Fruit fly (Drosophila melanogaster) whole organism, embryonic: ENCODE results near the gene ph-d.

Experiments used
- Bgb ChIP-seq: fragments of 200-800 bp; sonication (Bioruptor generic); IDR thresholded peaks from 2 replicates; pipeline ENCODE4 v1.3.6; 2022; ENCODE audit warnings: missing biosample characterization, missing genetic modification characterization; ENCODE audit not compliant: partially characterized antibody
- CG10979 ChIP-seq: fragments of 200-800 bp; sonication (Bioruptor generic); optimal IDR thresholded peaks from 2 replicates; lab custom pipeline; 2018; ENCODE audit warnings: missing biosample characterization, mild to moderate bottlenecking, missing genetic modification characterization, moderate library complexity
- CG11093 ChIP-seq: fragments of 200-800 bp; sonication (Bioruptor generic); IDR thresholded peaks from 3 replicates; pipeline ENCODE4 v1.3.6; 2022; ENCODE audit warnings: missing biosample characterization, missing genetic modification characterization
- CG13424 ChIP-seq: fragments of 200-800 bp; sonication (Bioruptor generic); optimal IDR thresholded peaks from 2 replicates; lab custom pipeline; 2019; ENCODE audit warnings: missing biosample characterization, mild to moderate bottlenecking, missing genetic modification characterization, moderate library complexity
- CG13775 ChIP-seq: fragments of 200-800 bp; sonication (Bioruptor generic); optimal IDR thresholded peaks from 3 replicates; lab custom pipeline; 2017; ENCODE audit warnings: missing biosample characterization, mild to moderate bottlenecking, missing genetic modification characterization
- CG14710 ChIP-seq: fragments of 200-800 bp; sonication (Bioruptor generic); optimal IDR thresholded peaks from 3 replicates; lab custom pipeline; 2019; ENCODE audit warnings: missing biosample characterization, mild to moderate bottlenecking, missing genetic modification characterization, moderate library complexity
- CG15696 ChIP-seq: fragments of 200-800 bp; sonication (Bioruptor generic); optimal IDR thresholded peaks from 2 replicates; lab custom pipeline; 2019; ENCODE audit warnings: missing biosample characterization, mild to moderate bottlenecking, missing genetic modification characterization, moderate library complexity
- CG1602 ChIP-seq: fragments of 200-800 bp; sonication (Bioruptor generic); optimal IDR thresholded peaks from 3 replicates; lab custom pipeline; 2016; ENCODE audit warnings: missing biosample characterization, missing genetic modification characterization
- CG1603 ChIP-seq: fragments of 200-800 bp; sonication (Bioruptor generic); optimal IDR thresholded peaks from 2 replicates; lab custom pipeline; 2019; ENCODE audit warnings: missing biosample characterization, mild to moderate bottlenecking, missing genetic modification characterization, moderate library complexity
- CG17361 ChIP-seq: fragments of 200-800 bp; sonication (Bioruptor generic); IDR thresholded peaks from 3 replicates; pipeline ENCODE4 v1.3.6; 2022; ENCODE audit warnings: missing biosample characterization, missing genetic modification characterization
- CG17802 ChIP-seq: fragments of 200-800 bp; sonication (Bioruptor generic); optimal IDR thresholded peaks from 2 replicates; lab custom pipeline; 2018; ENCODE audit warnings: missing biosample characterization, mild to moderate bottlenecking, missing genetic modification characterization, moderate library complexity
- CG18262 ChIP-seq: fragments of 200-800 bp; optimal IDR thresholded peaks from 3 replicates; lab custom pipeline; 2019; ENCODE audit warnings: missing biosample characterization, mild to moderate bottlenecking, missing genetic modification characterization, moderate library complexity
- CG32772 ChIP-seq: fragments of 200-800 bp; sonication (Bioruptor generic); IDR thresholded peaks from 2 replicates; pipeline ENCODE4 v1.3.6; 2022; ENCODE audit warnings: missing biosample characterization, missing genetic modification characterization
- CG3407 ChIP-seq: fragments of 200-800 bp; sonication (Bioruptor generic); optimal IDR thresholded peaks from 2 replicates; lab custom pipeline; 2018; ENCODE audit warnings: missing biosample characterization, mild to moderate bottlenecking, missing genetic modification characterization
- CG34376 ChIP-seq: fragments of 200-800 bp; sonication (Bioruptor generic); optimal IDR thresholded peaks from 2 replicates; lab custom pipeline; 2018; ENCODE audit warnings: missing biosample characterization, mild to moderate bottlenecking, missing genetic modification characterization
- CG4404 ChIP-seq: fragments of 200-800 bp; sonication (Bioruptor generic); IDR thresholded peaks from 2 replicates; pipeline ENCODE4 v1.3.6; 2022; ENCODE audit warnings: missing biosample characterization, missing genetic modification characterization
- CG6175 ChIP-seq: fragments of 200-800 bp; sonication (Bioruptor generic); IDR thresholded peaks from 3 replicates; pipeline ENCODE4 v1.3.6; 2022; ENCODE audit warnings: missing biosample characterization, missing genetic modification characterization
- CG7271 ChIP-seq: fragments of 200-800 bp; sonication (Bioruptor generic); optimal IDR thresholded peaks from 2 replicates; lab custom pipeline; 2018; ENCODE audit warnings: missing biosample characterization, mild to moderate bottlenecking, missing genetic modification characterization, moderate library complexity
- CG8924 ChIP-seq: fragments of 200-800 bp; optimal IDR thresholded peaks from 3 replicates; lab custom pipeline; 2019; ENCODE audit warnings: missing biosample characterization, mild to moderate bottlenecking, missing genetic modification characterization, moderate library complexity
- CG9215 ChIP-seq: fragments of 200-800 bp; sonication (Bioruptor generic); IDR thresholded peaks from 2 replicates; pipeline ENCODE4 v1.3.6; 2022; ENCODE audit warnings: missing biosample characterization, missing genetic modification characterization
- CG9437 ChIP-seq: fragments of 200-800 bp; sonication (Bioruptor generic); optimal IDR thresholded peaks from 2 replicates; lab custom pipeline; 2018; ENCODE audit warnings: missing biosample characterization, mild to moderate bottlenecking, missing genetic modification characterization
- CG9932 ChIP-seq: fragments of 200-800 bp; sonication (Bioruptor generic); IDR thresholded peaks from 2 replicates; pipeline ENCODE4 v1.3.6; 2022; ENCODE audit warnings: missing biosample characterization, missing genetic modification characterization
- CrebB ChIP-seq: fragments of 200-800 bp; sonication (Bioruptor generic); optimal IDR thresholded peaks from 3 replicates; lab custom pipeline; 2018; ENCODE audit warnings: missing biosample characterization, mild to moderate bottlenecking, missing genetic modification characterization
- Dad ChIP-seq: fragments of 200-800 bp; sonication (Bioruptor generic); optimal IDR thresholded peaks from 3 replicates; lab custom pipeline; 2016; ENCODE audit warnings: missing biosample characterization, missing genetic modification characterization
- E2f2 ChIP-seq: fragments of 200-800 bp; sonication (Bioruptor generic); IDR thresholded peaks from 2 replicates; pipeline ENCODE4 v1.3.6; 2022; ENCODE audit warnings: missing biosample characterization, missing genetic modification characterization
- Eip74EF ChIP-seq, 2 experiments: fragments of 200-800 bp in 1 of 2; fragments of >200 bp in 1 of 2; sonication (Bioruptor generic) in 1 of 2; optimal IDR thresholded peaks; 2 replicates each; lab custom pipeline; 2017 to 2019; ENCODE audit warnings: missing biosample characterization in 2 of 2, missing genetic modification characterization in 2 of 2, mild to moderate bottlenecking in 1 of 2, moderate library complexity in 1 of 2
- HLH3B ChIP-seq: fragments of 200-800 bp; sonication (Bioruptor generic); IDR thresholded peaks from 2 replicates; pipeline ENCODE4 v1.3.6; 2022; ENCODE audit warnings: missing biosample characterization, missing genetic modification characterization
- HLHmδ ChIP-seq: fragments of 200-800 bp; sonication (Bioruptor generic); optimal IDR thresholded peaks from 2 replicates; lab custom pipeline; 2018; ENCODE audit warnings: missing biosample characterization, mild to moderate bottlenecking, missing genetic modification characterization, moderate library complexity
- MESR4 ChIP-seq: fragments of 200-800 bp; sonication (Bioruptor generic); optimal IDR thresholded peaks from 2 replicates; lab custom pipeline; 2018; ENCODE audit warnings: missing biosample characterization, mild to moderate bottlenecking, missing genetic modification characterization, moderate library complexity
- Meics ChIP-seq: fragments of 200-800 bp; sonication (Bioruptor generic); optimal IDR thresholded peaks from 2 replicates; lab custom pipeline; 2017; ENCODE audit warnings: missing biosample characterization, mild to moderate bottlenecking, missing genetic modification characterization
- Mes4 ChIP-seq: fragments of 200-800 bp; sonication (Bioruptor generic); optimal IDR thresholded peaks from 2 replicates; lab custom pipeline; 2016; ENCODE audit warnings: missing biosample characterization, missing genetic modification characterization
- NFAT ChIP-seq: fragments of 200-800 bp; sonication (Bioruptor generic); IDR thresholded peaks from 2 replicates; pipeline ENCODE4 v1.3.6; 2022; ENCODE audit warnings: missing biosample characterization, missing genetic modification characterization
- Neu2 ChIP-seq: fragments of 200-800 bp; sonication (Bioruptor generic); optimal IDR thresholded peaks from 3 replicates; lab custom pipeline; 2016; ENCODE audit warnings: missing biosample characterization, missing genetic modification characterization, borderline replicate concordance
- Nf-YA ChIP-seq: fragments of 200-800 bp; sonication (Bioruptor generic); IDR thresholded peaks from 2 replicates; pipeline ENCODE4 v1.3.6; 2022; ENCODE audit warnings: missing biosample characterization, missing genetic modification characterization
- Nf-YC ChIP-seq: fragments of 200-800 bp; optimal IDR thresholded peaks from 3 replicates; lab custom pipeline; 2019; ENCODE audit warnings: missing biosample characterization, mild to moderate bottlenecking, missing genetic modification characterization, moderate library complexity
- Rx ChIP-seq: fragments of 200-800 bp; sonication (Bioruptor generic); IDR thresholded peaks from 2 replicates; pipeline ENCODE4 v1.3.6; 2022; ENCODE audit warnings: missing biosample characterization, missing genetic modification characterization
- Usf ChIP-seq: fragments of 200-800 bp; sonication (Bioruptor generic); optimal IDR thresholded peaks from 2 replicates; lab custom pipeline; 2017; ENCODE audit warnings: missing genotype, missing biosample characterization, missing genetic modification characterization
- ash1 ChIP-seq: fragments of 200-800 bp; sonication (Bioruptor generic); optimal IDR thresholded peaks from 2 replicates; lab custom pipeline; 2018; ENCODE audit warnings: missing biosample characterization, mild to moderate bottlenecking, missing genetic modification characterization
- ems ChIP-seq: fragments of 200-800 bp; sonication (Bioruptor generic); optimal IDR thresholded peaks from 3 replicates; lab custom pipeline; 2016; ENCODE audit warnings: missing biosample characterization, missing genetic modification characterization
- eve ChIP-seq, 2 experiments: fragments of >200 bp; optimal IDR thresholded peaks; 2 replicates each; lab custom pipeline; 2017; ENCODE audit warnings: missing biosample characterization in 2 of 2, missing genetic modification characterization in 2 of 2
- fd102C ChIP-seq: fragments of 200-800 bp; sonication (Bioruptor generic); optimal IDR thresholded peaks from 2 replicates; lab custom pipeline; 2018; ENCODE audit warnings: missing biosample characterization, mild to moderate bottlenecking, missing genetic modification characterization, moderate library complexity
- fru ChIP-seq: fragments of >200 bp; optimal IDR thresholded peaks from 2 replicates; lab custom pipeline; 2017
- fu2 ChIP-seq: fragments of 200-800 bp; sonication (Bioruptor generic); optimal IDR thresholded peaks from 2 replicates; lab custom pipeline; 2016; ENCODE audit warnings: missing biosample characterization, missing genetic modification characterization
- gce ChIP-seq: fragments of 200-800 bp; sonication (Bioruptor generic); IDR thresholded peaks from 3 replicates; pipeline ENCODE4 v1.3.6; 2022; ENCODE audit warnings: missing biosample characterization, missing genetic modification characterization
- h ChIP-seq: fragments of >200 bp; optimal IDR thresholded peaks from 2 replicates; lab custom pipeline; 2017
- pum ChIP-seq: fragments of 200-800 bp; sonication (Bioruptor generic); optimal IDR thresholded peaks from 2 replicates; lab custom pipeline; 2016; ENCODE audit warnings: missing biosample characterization, missing genetic modification characterization
- sc ChIP-seq, 3 experiments: fragments of >200 bp in 2 of 3; fragments of 200-800 bp in 1 of 3; sonication (Bioruptor generic) in 1 of 3; optimal IDR thresholded peaks; 2 replicates in 2 of 3; 3 replicates in 1 of 3; lab custom pipeline; 2017; ENCODE audit warnings: mild to moderate bottlenecking in 1 of 3, missing biosample characterization in 1 of 3, missing genetic modification characterization in 1 of 3, missing genetic modification reagents in 1 of 3
- sens ChIP-seq: fragments of 200-800 bp; sonication (Bioruptor generic); peaks from one replicate; lab custom pipeline; 2016; ENCODE audit warnings: missing biosample characterization, missing genetic modification characterization

Gene ph-d

dm6 chrX:2123013-2123964 lies at the start of gene ph-d (continued):
- TF ChIP-seq CG17802 (tag; lab: Kevin White, UChicago) (peak; percentile 4), CG9932 (GFP tag; lab: Robert Waterston, UW) (peak; percentile 41; the same call in 1 of the 2 replicates), CG1602 (GFP tag; lab: Kevin White, UChicago) (peak; percentile 22), CG7271 (no peak), MESR4 (GFP tag; lab: Kevin White, UChicago) (peak; percentile 7), CG10979 (tag; lab: Kevin White, UChicago) (peak; percentile 58), CG32772 (GFP tag; lab: Robert Waterston, UW) (0 out of 2 replicates have a peak, but pooled peaks have one; percentile 6), Neu2 (GFP tag; lab: Kevin White, UChicago) (peak; percentile 67), fru (lab: Kevin White, UChicago) (no peak), fd102C (no peak), Eip74EF (GFP tag; optimal IDR thresholded peaks at IDR 0.05; lab: Kevin White, UChicago) (no peak), Nf-YA (GFP tag; lab: Robert Waterston, UW) (no peak), pum (no peak), CG15696 (tag; lab: Kevin White, UChicago) (peak; percentile 20), Dad (GFP tag; lab: Kevin White, UChicago) (no peak), CG8924 (tag; lab: Kevin White, UChicago) (peak; percentile 59), Usf (peak; percentile 5), CG9215 (GFP tag; lab: Robert Waterston, UW) (no peak), ash1 (GFP tag; lab: Kevin White, UChicago) (peak; percentile 80), Nf-YC (tag; lab: Kevin White, UChicago) (peak; percentile 95), Bgb (GFP tag; lab: Robert Waterston, UW) (peak; percentile 46; the same call in 1 of the 2 replicates), NFAT (GFP tag; lab: Robert Waterston, UW) (peak; percentile 45), ems (GFP tag; lab: Kevin White, UChicago) (no peak), sens (GFP tag; lab: Kevin White, UChicago) (peak; percentile 92), CG3407 (peak; percentile 25), Mes4 (peak; percentile 41), CG11093 (no peak), eve (GFP tag; optimal IDR thresholded peaks at IDR 0.05; lab: Kevin White, UChicago) (no peak), E2f2 (GFP tag; lab: Robert Waterston, UW) (peak; percentile 68), CG18262 (peak; percentile 59), CG1603 (peak; percentile 14), fu2 (GFP tag; lab: Kevin White, UChicago) (no peak), HLHmδ (GFP tag; lab: Kevin White, UChicago) (peak; percentile 38), CG6175 (peak; percentile 62; the same call in 2 of the 3 replicates), sc (optimal IDR thresholded peaks at IDR 0.05; lab: Kevin White, UChicago) (no peak), sc (GFP tag; optimal IDR thresholded peaks at IDR 0.05; lab: Kevin White, UChicago) (peak; percentile 62), HLH3B (GFP tag; lab: Robert Waterston, UW) (peak; percentile 42; the same call in 1 of the 2 replicates), Rx (GFP tag; lab: Robert Waterston, UW) (peak; percentile 19; the same call in 1 of the 2 replicates), Meics (GFP tag; lab: Kevin White, UChicago) (peak; percentile 62), CG13775 (peak; percentile 27), CG13424 (peak; percentile 3), CG9437 (peak; percentile 25), h (lab: Kevin White, UChicago) (no peak), gce (GFP tag; lab: Robert Waterston, UW) (0 out of 3 replicates have a peak, but pooled peaks have one; percentile 67), CG34376 (peak; percentile 81), CrebB (tag; lab: Kevin White, UChicago) (no peak), CG4404 (GFP tag; lab: Robert Waterston, UW) (no peak), CG14710 (tag; lab: Kevin White, UChicago) (peak; percentile 29), CG17361 (GFP tag; lab: Robert Waterston, UW) (peak; percentile 59; the same call in 2 of the 3 replicates)
